Fruit fly (Drosophila melanogaster): ENCODE results near the gene Efhc1.1.

dm6 chrX:15738890-15739550 is 44.5 kb downstream of the Efhc1.1 start, which contains the start of the genes CG11679 and CG8206:
- peak; percentile 48 for TF ChIP-seq OdsH (GFP tag; optimal IDR thresholded peaks at IDR 0.05)
- no peak for TF ChIP-seq CG6808 (GFP tag; optimal IDR thresholded peaks at IDR 0.05)
- TF ChIP-seq CG15336 (GFP tag; IDR thresholded peaks at IDR 0.05) = 0 out of 2 replicates have a peak, but pooled peaks have one; percentile 23
- peak; percentile 79 for TF ChIP-seq Eip78C (GFP tag)
- TF ChIP-seq CG31627 (GFP tag; optimal IDR thresholded peaks at IDR 0.05) = peak; percentile 50
- no peak for TF ChIP-seq fd59A (GFP tag; optimal IDR thresholded peaks at IDR 0.05)
- no peak for TF ChIP-seq Eip93F (GFP tag; optimal IDR thresholded peaks at IDR 0.05)
- TF ChIP-seq Hr39 (GFP tag; optimal IDR thresholded peaks at IDR 0.05) = peak; percentile 46
- peak; percentile 15 for TF ChIP-seq Sox15 (GFP tag; optimal IDR thresholded peaks at IDR 0.05)

All from whole organism, prepupa.